Worm (Caenorhabditis elegans) whole organism, young adult: ENCODE results near the gene F14F8.9.

Experiments
- B0336.3 ChIP-seq: fragments of 200-800 bp; sonication (Bioruptor generic); IDR thresholded peaks from 2 replicates; pipeline ENCODE4 v1.3.6; 2022; ENCODE audit warnings: missing genetic modification characterization, missing compliant biosample characterization
- F49E8.2 ChIP-seq: sonication (generic microtip); optimal IDR thresholded peaks from 3 replicates; lab custom pipeline; 2017; ENCODE audit warnings: missing genetic modification characterization, mild to moderate bottlenecking, missing compliant biosample characterization, antibody characterized with exemption, moderate library complexity; ENCODE audit not compliant: insufficient read depth
- F55B11.4 ChIP-seq: sonication (generic microtip); optimal IDR thresholded peaks from 2 replicates; lab custom pipeline; 2016; ENCODE audit warnings: missing compliant biosample characterization, missing genetic modification characterization, borderline replicate concordance; ENCODE audit not compliant: insufficient read depth
- F57A8.1 ChIP-seq: fragments of 200-800 bp; sonication (Bioruptor generic); optimal IDR thresholded peaks from 2 replicates; lab custom pipeline; 2018; ENCODE audit warnings: mild to moderate bottlenecking, missing genetic modification characterization, moderate library complexity, missing compliant biosample characterization
- Y67H2A.10 ChIP-seq: fragments of 200-800 bp; sonication (Bioruptor generic); conservative IDR thresholded peaks from 2 replicates; pipeline ENCODE4 v1.3.6; 2022; ENCODE audit warnings: missing genetic modification reagents, missing genetic modification characterization, missing compliant biosample characterization
- aptf-2 ChIP-seq: fragments of 200-800 bp; sonication (Bioruptor generic); conservative IDR thresholded peaks from 2 replicates; pipeline ENCODE4 v1.3.6; 2022; ENCODE audit warnings: missing genetic modification reagents, missing genetic modification characterization, missing compliant biosample characterization
- attf-3 ChIP-seq: fragments of 200-800 bp; sonication (Bioruptor generic); conservative IDR thresholded peaks from 2 replicates; pipeline ENCODE4 v1.3.6; 2022; ENCODE audit warnings: missing genetic modification reagents, missing genetic modification characterization, missing compliant biosample characterization
- attf-5 ChIP-seq: fragments of 200-800 bp; sonication (Bioruptor generic); optimal IDR thresholded peaks from 2 replicates; lab custom pipeline; 2018; ENCODE audit warnings: mild to moderate bottlenecking, missing genetic modification characterization, missing compliant biosample characterization
- attf-6 ChIP-seq: fragments of 200-800 bp; sonication (Bioruptor generic); IDR thresholded peaks from 2 replicates; pipeline ENCODE4 v1.3.6; 2022; ENCODE audit warnings: missing genetic modification reagents, missing genetic modification characterization, missing compliant biosample characterization
- bed-2 ChIP-seq: fragments of 200-800 bp; sonication (Bioruptor generic); IDR thresholded peaks from 2 replicates; pipeline ENCODE4 v1.3.6; 2022; ENCODE audit warnings: missing genetic modification reagents, missing genetic modification characterization, missing compliant biosample characterization
- cebp-1 ChIP-seq, 2 experiments: fragments of 200-800 bp in 1 of 2; sonication (Bioruptor generic) in 1 of 2; sonication (generic microtip) in 1 of 2; IDR thresholded peaks in 1 of 2; optimal IDR thresholded peaks in 1 of 2; 2 replicates each; pipeline versions ENCODE4 v1.3.6 to Lab custom; 2017 to 2022; ENCODE audit warnings: missing compliant biosample characterization in 2 of 2, missing genetic modification characterization in 2 of 2, mild to moderate bottlenecking in 1 of 2, missing genetic modification reagents in 1 of 2, moderate library complexity in 1 of 2
- ceh-100 ChIP-seq: fragments of 200-800 bp; sonication (Bioruptor generic); IDR thresholded peaks from 2 replicates; pipeline ENCODE4 v1.3.6; 2022; ENCODE audit warnings: missing genetic modification reagents, missing genetic modification characterization, missing compliant biosample characterization
- ceh-91 ChIP-seq: fragments of 200-800 bp; sonication (Bioruptor generic); IDR thresholded peaks from 2 replicates; pipeline ENCODE4 v1.3.6; 2022; ENCODE audit warnings: missing genetic modification reagents, missing genetic modification characterization, missing compliant biosample characterization
- die-1 ChIP-seq: sonication (generic microtip); optimal IDR thresholded peaks from 2 replicates; lab custom pipeline; 2016; ENCODE audit warnings: missing genotype, mild to moderate bottlenecking, missing genetic modification characterization, missing compliant biosample characterization
- dox-1 ChIP-seq: fragments of 200-800 bp; sonication (Bioruptor generic); IDR thresholded peaks from 2 replicates; pipeline ENCODE4 v1.3.6; 2022; ENCODE audit warnings: missing genetic modification reagents, missing genetic modification characterization, missing compliant biosample characterization
- efl-1 ChIP-seq: fragments of 150-350 bp; optimal IDR thresholded peaks from 2 replicates; lab custom pipeline; 2014; ENCODE audit warnings: missing biosample characterization, missing genetic modification reagents, missing genetic modification characterization
- egrh-3 ChIP-seq: fragments of 200-800 bp; sonication (Bioruptor generic); IDR thresholded peaks from 2 replicates; pipeline ENCODE4 v1.3.6; 2022; ENCODE audit warnings: missing genetic modification reagents, missing genetic modification characterization, missing compliant biosample characterization
- ets-4 ChIP-seq: fragments of 200-800 bp; sonication (Bioruptor generic); optimal IDR thresholded peaks from 2 replicates; lab custom pipeline; 2018; ENCODE audit warnings: mild to moderate bottlenecking, missing genetic modification characterization, missing compliant biosample characterization
- him-1 ChIP-seq: sonication (generic microtip); optimal IDR thresholded peaks from 2 replicates; lab custom pipeline; 2016; ENCODE audit warnings: missing genotype, missing genetic modification reagents, missing genetic modification characterization, missing compliant biosample characterization
- hmg-1.2 ChIP-seq: fragments of 200-800 bp; sonication (Bioruptor generic); IDR thresholded peaks from 2 replicates; pipeline ENCODE4 v1.3.6; 2022; ENCODE audit warnings: missing genetic modification reagents, missing genetic modification characterization, missing compliant biosample characterization
- hmg-20 ChIP-seq: fragments of 200-800 bp; sonication (Bioruptor generic); IDR thresholded peaks from 2 replicates; pipeline ENCODE4 v1.3.6; 2022; ENCODE audit warnings: missing genetic modification reagents, missing genetic modification characterization, missing compliant biosample characterization
- hrde-1 ChIP-seq: sonication (generic microtip); optimal IDR thresholded peaks from 2 replicates; lab custom pipeline; 2016; ENCODE audit warnings: missing genetic modification characterization, mild to moderate bottlenecking, missing compliant biosample characterization, moderate library complexity, missing genotype, missing genetic modification reagents, borderline replicate concordance
- lag-1 ChIP-seq: fragments of 200-800 bp; sonication (Bioruptor generic); IDR thresholded peaks from 2 replicates; pipeline ENCODE4 v1.3.6; 2022; ENCODE audit warnings: missing genetic modification reagents, missing genetic modification characterization, missing compliant biosample characterization
- lin-26 ChIP-seq: fragments of 200-800 bp; sonication (Bioruptor generic); IDR thresholded peaks from 2 replicates; pipeline ENCODE4 v1.3.6; 2022; ENCODE audit warnings: missing genetic modification reagents, missing genetic modification characterization, missing compliant biosample characterization
- lsy-27 ChIP-seq: sonication (generic microtip); optimal IDR thresholded peaks from 2 replicates; lab custom pipeline; 2017; ENCODE audit warnings: missing genetic modification characterization, mild to moderate bottlenecking, missing compliant biosample characterization, antibody characterized with exemption, missing genotype, borderline replicate concordance; ENCODE audit not compliant: insufficient read depth
- mcd-1 ChIP-seq: fragments of 200-800 bp; sonication (Bioruptor generic); IDR thresholded peaks from 2 replicates; pipeline ENCODE4 v1.3.6; 2022; ENCODE audit warnings: missing genetic modification reagents, missing genetic modification characterization, missing compliant biosample characterization
- mxl-1 ChIP-seq: sonication (generic microtip); optimal IDR thresholded peaks from 2 replicates; lab custom pipeline; 2016; ENCODE audit warnings: missing genetic modification characterization, missing compliant biosample characterization
- nfyb-1 ChIP-seq: fragments of 200-800 bp; sonication (Bioruptor generic); IDR thresholded peaks from 2 replicates; pipeline ENCODE4 v1.3.6; 2022; ENCODE audit warnings: missing genetic modification reagents, missing genetic modification characterization, missing compliant biosample characterization
- pbrm-1 ChIP-seq: fragments of 200-800 bp; sonication (Bioruptor generic); IDR thresholded peaks from 2 replicates; pipeline ENCODE4 v1.3.6; 2022; ENCODE audit warnings: missing genetic modification reagents, missing genetic modification characterization, missing compliant biosample characterization
- rcor-1 ChIP-seq: fragments of 200-800 bp; sonication (Bioruptor generic); IDR thresholded peaks from 2 replicates; pipeline ENCODE4 v1.3.6; 2022; ENCODE audit warnings: missing genetic modification reagents, missing genetic modification characterization, missing compliant biosample characterization
- rpc-1 ChIP-seq, 2 experiments: fragments of 150-350 bp in 1 of 2; sonication (generic microtip) in 1 of 2; optimal IDR thresholded peaks; 2 replicates each; lab custom pipeline; 2014 to 2018; ENCODE audit warnings: missing biosample characterization in 1 of 2, missing genetic modification characterization in 1 of 2, missing genetic modification reagents in 1 of 2, missing genotype in 1 of 2
- snpc-1.1 ChIP-seq: sonication (generic microtip); optimal IDR thresholded peaks from 2 replicates; lab custom pipeline; 2017; ENCODE audit warnings: missing genetic modification characterization, mild to moderate bottlenecking, missing compliant biosample characterization, antibody characterized with exemption, moderate library complexity, missing genotype, missing genetic modification reagents; ENCODE audit not compliant: insufficient read depth
- somi-1 ChIP-seq: fragments of 200-800 bp; sonication (Bioruptor generic); optimal IDR thresholded peaks from 2 replicates; lab custom pipeline; 2018; ENCODE audit warnings: mild to moderate bottlenecking, missing genetic modification characterization, missing compliant biosample characterization
- tlf-1 ChIP-seq: fragments of 200-800 bp; sonication (Bioruptor generic); optimal IDR thresholded peaks from 2 replicates; lab custom pipeline; 2018; ENCODE audit warnings: mild to moderate bottlenecking, missing genetic modification characterization, missing compliant biosample characterization
- ztf-18 ChIP-seq: sonication (generic microtip); optimal IDR thresholded peaks from 2 replicates; lab custom pipeline; 2016; ENCODE audit warnings: missing genotype, mild to moderate bottlenecking, missing genetic modification characterization, missing compliant biosample characterization
- ztf-26 ChIP-seq: sonication (generic microtip); optimal IDR thresholded peaks from 2 replicates; lab custom pipeline; 2017; ENCODE audit warnings: missing genetic modification characterization, missing compliant biosample characterization
- ztf-28 ChIP-seq: fragments of 200-800 bp; sonication (Bioruptor generic); IDR thresholded peaks from 2 replicates; pipeline ENCODE4 v1.3.6; 2022; ENCODE audit warnings: missing genetic modification reagents, missing genetic modification characterization, missing compliant biosample characterization
- ztf-6 ChIP-seq: fragments of 200-800 bp; sonication (Bioruptor generic); IDR thresholded peaks from 2 replicates; pipeline ENCODE4 v1.3.6; 2022; ENCODE audit warnings: missing genetic modification reagents, missing genetic modification characterization, missing compliant biosample characterization

Gene F14F8.9

ce11 chrV:16685725-16686124, 17.4 kb upstream of the F14F8.9 start, which contains the start of gene srw-43:
TSS of gene srw-43 (plus strand) at chrV:16686025.
- TF ChIP-seq dox-1 (GFP tag; lab: Robert Waterston, UW) (no peak), efl-1 (no peak), tlf-1 (GFP tag; lab: Kevin White, UChicago) (no peak), egrh-3 (GFP tag; lab: Robert Waterston, UW) (no peak), him-1 (no peak), B0336.3 (GFP tag; lab: Robert Waterston, UW) (no peak)

DNA sequence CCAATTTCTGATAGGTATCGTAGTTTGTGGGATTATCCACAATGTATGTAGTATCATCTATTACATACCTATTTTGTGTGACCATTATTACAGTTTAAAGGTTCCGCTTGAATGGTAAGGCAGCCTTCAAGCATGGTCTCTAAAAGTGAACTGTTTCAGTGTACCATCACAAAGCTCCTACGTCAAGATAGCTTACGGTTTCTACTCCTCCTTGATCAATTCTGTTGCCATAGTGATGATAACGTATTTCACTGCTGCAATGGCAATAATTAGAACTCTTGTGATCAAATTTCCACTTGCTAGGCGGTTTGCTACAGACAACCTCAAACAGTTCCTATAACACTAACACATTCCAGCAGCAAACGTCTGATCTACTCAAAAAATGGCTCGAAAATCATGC, 15.0 kb upstream of the F14F8.9 start:
- no peak for TF ChIP-seq hrde-1 (tag; lab: Kevin White, UChicago)
- no peak for TF ChIP-seq ceh-100 (GFP tag; lab: Robert Waterston, UW)
- no peak for TF ChIP-seq nfyb-1 (GFP tag; lab: Robert Waterston, UW)
- TF ChIP-seq aptf-2 (GFP tag; lab: Robert Waterston, UW) = no peak
- TF ChIP-seq F49E8.2 (tag; lab: Kevin White, UChicago) = no peak
- no peak for TF ChIP-seq ztf-6 (GFP tag; lab: Robert Waterston, UW)
- no peak for TF ChIP-seq hmg-20 (GFP tag; lab: Robert Waterston, UW)
- no peak for TF ChIP-seq lag-1
- no peak for TF ChIP-seq ceh-91

ce11 chrV:16682886-16683285, 14.5 kb upstream of the F14F8.9 start, which contains the start of gene srw-36:
TSS of gene srw-36 (plus strand) at chrV:16683186.
- TF ChIP-seq F55B11.4 (tag; lab: Kevin White, UChicago) = no peak
- no peak for TF ChIP-seq ztf-6 (GFP tag; lab: Robert Waterston, UW)
- TF ChIP-seq ztf-18 (tag; lab: Kevin White, UChicago) = no peak
- no peak for TF ChIP-seq ets-4 (GFP tag; lab: Kevin White, UChicago)

- TF ChIP-seq attf-6 (GFP tag; lab: Robert Waterston, UW) (no peak), ceh-100 (GFP tag; lab: Robert Waterston, UW) (no peak), lsy-27 (tag; lab: Kevin White, UChicago) (no peak), attf-3 (GFP tag; lab: Robert Waterston, UW) (no peak), hrde-1 (tag; lab: Kevin White, UChicago) (no peak), pbrm-1 (no peak)
Observed at ce11 chrV:16679981-16680380, 11.6 kb upstream of the F14F8.9 start, which contains the start of gene srw-44. TSS of gene srw-44 (plus strand) at chrV:16680281.

DNA sequence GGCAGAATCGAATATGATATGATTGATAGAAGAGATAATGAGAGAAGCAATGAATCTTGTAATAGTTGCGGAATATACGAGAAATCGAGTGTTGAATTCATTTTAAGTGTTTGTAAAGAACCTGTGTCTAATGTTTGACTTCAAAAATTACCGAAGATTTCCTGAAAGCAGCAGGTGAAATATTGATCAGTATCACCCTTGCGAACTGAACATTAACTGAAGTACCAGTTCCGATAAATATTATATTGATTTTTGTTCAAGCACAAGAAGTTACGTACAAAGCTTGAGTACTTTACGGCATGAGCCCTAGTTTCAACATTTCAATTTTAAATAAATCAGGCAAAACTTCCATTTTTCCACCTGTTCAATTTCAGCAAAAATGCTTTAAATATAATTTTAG, 10.9 kb upstream of the F14F8.9 start, which contains the start of gene srz-103:
srz-103 (minus strand) TSS at position 101 of the 400 bp plus-strand sequence.
- no peak for TF ChIP-seq somi-1 (GFP tag; lab: Kevin White, UChicago)
- TF ChIP-seq cebp-1 (GFP tag; IDR thresholded peaks at IDR 0.05; lab: Robert Waterston, UW) = no peak
- no peak for TF ChIP-seq cebp-1 (tag; optimal IDR thresholded peaks at IDR 0.05; lab: Kevin White, UChicago)

DNA sequence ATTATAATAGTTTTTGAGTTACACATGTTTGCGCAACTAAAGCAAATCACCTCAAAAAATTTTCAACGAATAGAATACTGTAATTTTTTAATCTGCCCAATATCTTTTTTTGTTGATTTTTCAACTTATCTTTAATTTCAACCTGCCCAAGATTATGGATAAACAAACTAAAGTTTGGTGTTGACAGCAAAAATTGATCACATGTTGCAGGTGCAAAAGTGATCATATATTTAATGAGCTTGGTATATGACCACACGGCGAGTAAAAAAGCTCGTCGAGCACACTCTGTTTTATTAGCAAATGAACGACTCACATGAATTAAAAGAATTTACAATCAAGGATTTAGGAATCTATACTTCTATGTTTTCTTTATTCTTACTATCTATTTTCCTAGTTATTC, 7.2 kb upstream of the F14F8.9 start, which contains the start of gene srz-1:
srz-1 (plus strand) TSS at position 301 of the 400 bp plus-strand sequence.
- TF ChIP-seq rpc-1 (optimal IDR thresholded peaks at IDR 0.05; lab: Kevin White, UChicago) = no peak
- TF ChIP-seq rpc-1 (tag; optimal IDR thresholded peaks at IDR 0.05; lab: Kevin White, UChicago) = no peak
- TF ChIP-seq ztf-26 (tag; lab: Kevin White, UChicago) = no peak
- TF ChIP-seq lsy-27 (tag; lab: Kevin White, UChicago) = no peak
- TF ChIP-seq hrde-1 (tag; lab: Kevin White, UChicago) = no peak
- no peak for TF ChIP-seq bed-2 (GFP tag; lab: Robert Waterston, UW)
- TF ChIP-seq attf-5 = no peak
- no peak for TF ChIP-seq F57A8.1 (GFP tag; lab: Kevin White, UChicago)
- no peak for TF ChIP-seq Y67H2A.10 (GFP tag; lab: Robert Waterston, UW)
- no peak for TF ChIP-seq die-1 (tag; lab: Kevin White, UChicago)
- no peak for TF ChIP-seq rcor-1 (GFP tag; lab: Robert Waterston, UW)
- no peak for TF ChIP-seq ztf-28 (GFP tag; lab: Robert Waterston, UW)
- no peak for TF ChIP-seq mxl-1
- TF ChIP-seq hmg-1.2 (GFP tag; lab: Robert Waterston, UW) = no peak
- no peak for TF ChIP-seq lin-26 (GFP tag; lab: Robert Waterston, UW)
- TF ChIP-seq efl-1 = no peak
- no peak for TF ChIP-seq snpc-1.1 (tag; lab: Kevin White, UChicago)
- TF ChIP-seq mcd-1 = no peak
